Fruit fly (Drosophila melanogaster): ENCODE results near the gene CG42780.
A peak's percentile ranks its signal among the peaks of the same experiment; 100 is the strongest.

CG42780 gene

DNA sequence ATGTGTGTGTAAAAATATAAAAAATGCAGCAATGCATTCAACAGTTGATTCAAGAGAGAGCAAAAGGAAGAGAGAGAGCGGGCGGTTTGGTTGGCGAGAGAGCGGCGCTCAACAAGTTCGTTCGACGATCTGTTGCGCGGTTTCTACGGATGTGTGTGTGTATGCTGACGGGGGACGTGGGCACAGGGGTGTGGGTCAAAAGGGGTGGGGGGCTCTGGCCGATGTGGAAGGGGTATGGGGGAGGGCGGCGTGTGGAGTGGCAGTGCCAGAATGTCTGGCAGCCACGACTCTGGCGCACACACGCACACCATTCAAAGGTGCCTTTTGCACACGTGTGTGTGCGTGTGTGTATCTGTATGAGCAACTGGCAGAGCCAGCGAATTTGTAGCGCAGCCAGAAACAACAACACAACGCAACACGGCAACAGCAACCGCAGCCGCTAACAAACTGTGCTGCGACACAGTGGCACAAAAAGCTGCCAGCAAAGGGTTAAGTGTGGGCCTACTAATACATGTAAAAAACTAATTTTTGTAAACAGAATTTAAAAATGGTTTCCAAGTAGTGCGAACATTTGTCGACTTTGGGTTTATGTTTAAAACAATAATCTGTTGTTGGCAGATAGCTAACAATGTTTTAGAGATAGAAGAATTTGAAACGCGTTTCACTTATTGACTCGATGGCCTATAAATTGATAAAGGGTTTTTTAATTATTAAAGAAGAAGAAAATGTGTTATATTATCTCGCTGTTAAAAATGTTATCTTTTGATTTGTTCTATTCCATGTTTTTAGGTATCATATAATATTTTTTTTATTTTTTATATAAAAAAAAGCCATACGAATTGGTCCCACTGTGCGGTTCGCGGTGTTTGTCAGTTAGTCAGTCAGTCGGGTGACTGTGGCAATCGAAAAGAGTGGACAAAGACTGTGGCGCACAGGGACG, 25.2 kb downstream of the CG42780 start (continued):
- TF ChIP-seq Dp (GFP tag; optimal IDR thresholded peaks at IDR 0.05) (no peak), tgo (GFP tag; IDR thresholded peaks at IDR 0.05) (peak; percentile 79), caup (GFP tag; optimal IDR thresholded peaks at IDR 0.05; ENCODE audit: severe bottlenecking) (peak; percentile 86), NC2α (GFP tag; optimal IDR thresholded peaks at IDR 0.05) (peak; percentile 61), CG15479 (GFP tag; optimal IDR thresholded peaks at IDR 0.05) (no peak), CG9215 (GFP tag; IDR thresholded peaks at IDR 0.05) (peak; percentile 77), danr (GFP tag; IDR thresholded peaks at IDR 0.05) (peak; percentile 66), CG13296 (GFP tag; optimal IDR thresholded peaks at IDR 0.05) (peak; percentile 92), bsh (GFP tag; optimal IDR thresholded peaks at IDR 0.05) (peak; percentile 90 to 92), C15 (GFP tag; IDR thresholded peaks at IDR 0.05) (peak; percentile 26; the same call in 1 of the 3 replicates), mirr (GFP tag; optimal IDR thresholded peaks at IDR 0.05) (peak; percentile 47), otp (GFP tag; IDR thresholded peaks at IDR 0.05) (peak; percentile 19; the same call in 1 of the 3 replicates), CG7987 (GFP tag; optimal IDR thresholded peaks at IDR 0.05) (no peak), CG16815 (GFP tag; optimal IDR thresholded peaks at IDR 0.05) (peak; percentile 95), pum (GFP tag; optimal IDR thresholded peaks at IDR 0.05) (peak; percentile 76), gsb (GFP tag; IDR thresholded peaks at IDR 0.05) (peak; percentile 24; the same call in 1 of the 2 replicates), H15 (GFP tag; IDR thresholded peaks at IDR 0.05) (peak; percentile 72), CG18476 (GFP tag; optimal IDR thresholded peaks at IDR 0.05) (peak; percentile 91), ci (GFP tag; IDR thresholded peaks at IDR 0.05) (no peak; the same call in 1 of the 3 replicates), CG7372 (GFP tag; IDR thresholded peaks at IDR 0.05) (peak; percentile 63), HmgD (GFP tag; optimal IDR thresholded peaks at IDR 0.05) (peak; percentile 34), Fer1 (GFP tag; optimal IDR thresholded peaks at IDR 0.05) (peak; percentile 87), ro (GFP tag; IDR thresholded peaks at IDR 0.05) (peak; percentile 22; the same call in 1 of the 2 replicates), Jarid2 (GFP tag; optimal IDR thresholded peaks at IDR 0.05) (peak; percentile 78), Dip3 (GFP tag; optimal IDR thresholded peaks at IDR 0.05) (peak; percentile 71), CG16863 (GFP tag; optimal IDR thresholded peaks at IDR 0.05) (peak; percentile 84), ham (GFP tag; IDR thresholded peaks at IDR 0.05) (no peak), psq (GFP tag; optimal IDR thresholded peaks at IDR 0.05) (peak; percentile 19), Ets97D (GFP tag; optimal IDR thresholded peaks at IDR 0.05) (peak; percentile 42), dati (GFP tag; IDR thresholded peaks at IDR 0.05) (0 out of 2 replicates have a peak, but pooled peaks have one; percentile 21), CG15696 (tag; optimal IDR thresholded peaks at IDR 0.05) (peak; percentile 88), dysf (GFP tag; IDR thresholded peaks at IDR 0.05) (peak; percentile 87), run (tag; optimal IDR thresholded peaks at IDR 0.05) (peak; percentile 78), CG17612 (GFP tag; IDR thresholded peaks at IDR 0.05) (0 out of 2 replicates have a peak, but pooled peaks have one; percentile 34), CG16779 (GFP tag; IDR thresholded peaks at IDR 0.05) (no peak), Opbp (GFP tag; IDR thresholded peaks at IDR 0.05; ENCODE audit: partially characterized antibody) (0 out of 3 replicates have a peak, but pooled peaks have one; percentile 28), CkIIα-i1 (GFP tag; IDR thresholded peaks at IDR 0.05) (no peak), CG34376 (GFP tag; optimal IDR thresholded peaks at IDR 0.05) (no peak), repo (GFP tag; optimal IDR thresholded peaks at IDR 0.05) (peak; percentile 49), CG32772 (GFP tag; IDR thresholded peaks at IDR 0.05) (peak; percentile 78), dmrt99B (tag; optimal IDR thresholded peaks at IDR 0.05) (peak; percentile 92), Pdp1 (GFP tag; optimal IDR thresholded peaks at IDR 0.05) (peak; percentile 30 to 71), crc (GFP tag; optimal IDR thresholded peaks at IDR 0.05) (no peak), CG1024 (GFP tag; IDR thresholded peaks at IDR 0.05) (0 out of 2 replicates have a peak, but pooled peaks have one; percentile 6), CG8765 (GFP tag; IDR thresholded peaks at IDR 0.05) (peak; percentile 85), pros (GFP tag; optimal IDR thresholded peaks at IDR 0.05) (no peak), CG12769 (tag; optimal IDR thresholded peaks at IDR 0.05) (peak; percentile 92), Lim3 (GFP tag; IDR thresholded peaks at IDR 0.05) (no peak)
